Fruit fly (Drosophila melanogaster) whole organism, embryonic: ENCODE measurements around the gene Ass.

Experiments
- CG10959 ChIP-seq: fragments of 200-800 bp; sonication (Bioruptor generic); IDR thresholded peaks from 2 replicates; pipeline ENCODE4 v1.3.6; 2022; ENCODE audit warnings: missing biosample characterization, missing genetic modification characterization
- CG13296 ChIP-seq: fragments of 200-800 bp; sonication (Bioruptor generic); optimal IDR thresholded peaks from 3 replicates; lab custom pipeline; 2018; ENCODE audit warnings: missing biosample characterization, mild to moderate bottlenecking, missing genetic modification characterization
- CG1529 ChIP-seq: fragments of 200-800 bp; sonication (Bioruptor generic); optimal IDR thresholded peaks from 3 replicates; lab custom pipeline; 2018; ENCODE audit warnings: missing biosample characterization, missing genetic modification characterization
- CG16813 ChIP-seq: fragments of 200-800 bp; sonication (Bioruptor generic); IDR thresholded peaks from 3 replicates; pipeline ENCODE4 v1.3.6; 2022; ENCODE audit warnings: missing biosample characterization, missing genetic modification characterization; ENCODE audit not compliant: partially characterized antibody
- CG17328 ChIP-seq: fragments of 200-800 bp; sonication (Bioruptor generic); IDR thresholded peaks from 2 replicates; pipeline ENCODE4 v1.3.6; 2022; ENCODE audit warnings: missing biosample characterization, missing genetic modification characterization
- CG18476 ChIP-seq: fragments of 200-800 bp; sonication (Bioruptor generic); optimal IDR thresholded peaks from 2 replicates; lab custom pipeline; 2016; ENCODE audit warnings: missing biosample characterization, mild to moderate bottlenecking, missing genetic modification characterization
- CG18619 ChIP-seq: fragments of 200-800 bp; sonication (Bioruptor generic); optimal IDR thresholded peaks from 3 replicates; lab custom pipeline; 2017; ENCODE audit warnings: missing biosample characterization, mild to moderate bottlenecking, missing genetic modification characterization
- CG2202 ChIP-seq: fragments of 200-800 bp; sonication (Bioruptor generic); optimal IDR thresholded peaks from 2 replicates; lab custom pipeline; 2018; ENCODE audit warnings: missing biosample characterization, mild to moderate bottlenecking, missing genetic modification characterization
- CG30431 ChIP-seq: fragments of 200-800 bp; sonication (Bioruptor generic); optimal IDR thresholded peaks from 2 replicates; lab custom pipeline; 2017; ENCODE audit warnings: missing biosample characterization, missing genetic modification characterization
- CG32767 ChIP-seq: fragments of 200-800 bp; sonication (Bioruptor generic); IDR thresholded peaks from 2 replicates; pipeline ENCODE4 v1.3.6; 2022; ENCODE audit warnings: missing biosample characterization, missing genetic modification characterization
- CG34224 ChIP-seq: fragments of 200-800 bp; sonication (Bioruptor generic); IDR thresholded peaks from 3 replicates; pipeline ENCODE4 v1.3.6; 2022; ENCODE audit warnings: missing biosample characterization, missing genetic modification characterization; ENCODE audit not compliant: partially characterized antibody
- CG43689 ChIP-seq: fragments of 200-800 bp; sonication (Bioruptor generic); IDR thresholded peaks from 2 replicates; pipeline ENCODE4 v1.3.6; 2022; ENCODE audit warnings: missing biosample characterization, missing genetic modification characterization
- CG4707 ChIP-seq: fragments of 200-800 bp; sonication (Bioruptor generic); optimal IDR thresholded peaks from 2 replicates; lab custom pipeline; 2018; ENCODE audit warnings: missing biosample characterization, mild to moderate bottlenecking, missing genetic modification characterization, moderate library complexity
- CG5245 ChIP-seq: fragments of 200-800 bp; sonication (Bioruptor generic); optimal IDR thresholded peaks from 3 replicates; lab custom pipeline; 2016; ENCODE audit warnings: missing biosample characterization, missing genetic modification characterization
- CG6813 ChIP-seq: fragments of 200-800 bp; sonication (Bioruptor generic); optimal IDR thresholded peaks from 2 replicates; lab custom pipeline; 2017; ENCODE audit warnings: missing biosample characterization, missing genetic modification characterization, mild to moderate bottlenecking, moderate library complexity, missing genetic modification reagents
- CG6854 ChIP-seq: fragments of 200-800 bp; sonication (Bioruptor generic); optimal IDR thresholded peaks from 3 replicates; lab custom pipeline; 2017; ENCODE audit warnings: missing biosample characterization, mild to moderate bottlenecking, missing genetic modification characterization
- CG7556 ChIP-seq: fragments of 200-800 bp; sonication (Bioruptor generic); optimal IDR thresholded peaks from 2 replicates; lab custom pipeline; 2017; ENCODE audit warnings: missing biosample characterization, mild to moderate bottlenecking, missing genetic modification characterization
- CG8281 ChIP-seq: fragments of 200-800 bp; sonication (Bioruptor generic); optimal IDR thresholded peaks from 2 replicates; lab custom pipeline; 2018; ENCODE audit warnings: missing biosample characterization, mild to moderate bottlenecking, missing genetic modification characterization, moderate library complexity
- CG8290 ChIP-seq, 3 experiments: fragments of 200-800 bp; sonication (Bioruptor generic); optimal IDR thresholded peaks; 2 replicates each; lab custom pipeline; 2016 to 2019; ENCODE audit warnings: missing biosample characterization in 3 of 3, missing genetic modification characterization in 3 of 3, mild to moderate bottlenecking in 2 of 3, moderate library complexity in 1 of 3
- CG9437 ChIP-seq: fragments of 200-800 bp; sonication (Bioruptor generic); optimal IDR thresholded peaks from 2 replicates; lab custom pipeline; 2018; ENCODE audit warnings: missing biosample characterization, mild to moderate bottlenecking, missing genetic modification characterization
- CTCF ChIP-seq: fragments of 200-800 bp; sonication (Bioruptor generic); optimal IDR thresholded peaks from 2 replicates; lab custom pipeline; 2017; ENCODE audit warnings: missing biosample characterization, mild to moderate bottlenecking, missing genetic modification characterization, moderate library complexity
- Dbx ChIP-seq: fragments of 200-800 bp; sonication (Bioruptor generic); IDR thresholded peaks from 3 replicates; pipeline ENCODE4 v1.3.6; 2022; ENCODE audit warnings: missing biosample characterization, missing genetic modification characterization
- Dll ChIP-seq: fragments of 200-800 bp; sonication (Bioruptor generic); IDR thresholded peaks from 4 replicates; pipeline ENCODE4 v1.3.6; 2022; ENCODE audit warnings: missing biosample characterization, missing genetic modification characterization; ENCODE audit not compliant: partially characterized antibody
- Doc3 ChIP-seq: fragments of 200-800 bp; sonication (Bioruptor generic); IDR thresholded peaks from 3 replicates; pipeline ENCODE4 v1.3.6; 2022; ENCODE audit warnings: missing biosample characterization, missing genetic modification characterization; ENCODE audit not compliant: partially characterized antibody
- Dref ChIP-seq: fragments of 200-800 bp; sonication (Bioruptor generic); IDR thresholded peaks from 2 replicates; pipeline ENCODE4 v1.3.6; 2022; ENCODE audit warnings: missing biosample characterization, missing genetic modification characterization
- Drgx ChIP-seq: fragments of 200-800 bp; sonication (Bioruptor generic); IDR thresholded peaks from 2 replicates; pipeline ENCODE4 v1.3.6; 2022; ENCODE audit warnings: missing biosample characterization, missing genetic modification characterization
- H15 ChIP-seq: fragments of 200-800 bp; sonication (Bioruptor generic); IDR thresholded peaks from 3 replicates; pipeline ENCODE4 v1.3.6; 2022; ENCODE audit warnings: missing biosample characterization, missing genetic modification characterization
- Hr51 ChIP-seq, 2 experiments: fragments of 200-800 bp; sonication (Bioruptor generic); optimal IDR thresholded peaks; 2 replicates in 1 of 2; 3 replicates in 1 of 2; lab custom pipeline; 2016 to 2018; ENCODE audit warnings: missing biosample characterization in 2 of 2, missing genetic modification characterization in 2 of 2, mild to moderate bottlenecking in 1 of 2, moderate library complexity in 1 of 2
- Jarid2 ChIP-seq: fragments of 200-800 bp; sonication (Bioruptor generic); optimal IDR thresholded peaks from 3 replicates; lab custom pipeline; 2017; ENCODE audit warnings: mild to moderate bottlenecking, missing biosample characterization, missing genetic modification reagents, missing genetic modification characterization
- Lhr ChIP-seq: fragments of 200-800 bp; sonication (Bioruptor generic); optimal IDR thresholded peaks from 3 replicates; lab custom pipeline; 2017; ENCODE audit warnings: mild to moderate bottlenecking, missing biosample characterization, missing genetic modification reagents, missing genetic modification characterization
- Nf-YC ChIP-seq: fragments of 200-800 bp; optimal IDR thresholded peaks from 3 replicates; lab custom pipeline; 2019; ENCODE audit warnings: missing biosample characterization, mild to moderate bottlenecking, missing genetic modification characterization, moderate library complexity
- Ssrp ChIP-seq: fragments of 200-800 bp; sonication (Bioruptor generic); optimal IDR thresholded peaks from 2 replicates; lab custom pipeline; 2018; ENCODE audit warnings: missing biosample characterization, mild to moderate bottlenecking, missing genetic modification characterization, moderate library complexity
- Stat92E ChIP-seq, 3 experiments: fragments of >200 bp in 2 of 3; fragments of 200-800 bp in 1 of 3; sonication (Bioruptor generic) in 1 of 3; optimal IDR thresholded peaks; 2 replicates each; lab custom pipeline; 2017 to 2019; ENCODE audit warnings: missing biosample characterization in 3 of 3, missing genetic modification characterization in 3 of 3, mild to moderate bottlenecking in 1 of 3, moderate library complexity in 1 of 3
- ac ChIP-seq: fragments of 200-800 bp; sonication (Bioruptor generic); optimal IDR thresholded peaks from 3 replicates; lab custom pipeline; 2017; ENCODE audit warnings: missing biosample characterization, mild to moderate bottlenecking, missing genetic modification characterization
- bbx ChIP-seq: fragments of 200-800 bp; sonication (Bioruptor generic); IDR thresholded peaks from 2 replicates; pipeline ENCODE4 v1.3.6; 2022; ENCODE audit warnings: missing biosample characterization, missing genetic modification characterization; ENCODE audit not compliant: partially characterized antibody
- bcd ChIP-seq: fragments of 200-800 bp; sonication (Bioruptor generic); optimal IDR thresholded peaks from 2 replicates; lab custom pipeline; 2017; ENCODE audit warnings: missing biosample characterization, mild to moderate bottlenecking, missing genetic modification characterization
- ci ChIP-seq: fragments of 200-800 bp; sonication (Bioruptor generic); IDR thresholded peaks from 3 replicates; pipeline ENCODE4 v1.3.6; 2022; ENCODE audit warnings: missing biosample characterization, missing genetic modification characterization
- crc ChIP-seq: fragments of 200-800 bp; sonication (Bioruptor generic); optimal IDR thresholded peaks from 2 replicates; lab custom pipeline; 2016; ENCODE audit warnings: missing biosample characterization, missing genetic modification characterization
- dati ChIP-seq: fragments of 200-800 bp; sonication (Bioruptor generic); IDR thresholded peaks from 2 replicates; pipeline ENCODE4 v1.3.6; 2022; ENCODE audit warnings: missing biosample characterization, missing genetic modification characterization
- dmrt11E ChIP-seq: fragments of 200-800 bp; sonication (Bioruptor generic); optimal IDR thresholded peaks from 3 replicates; lab custom pipeline; 2018; ENCODE audit warnings: missing biosample characterization, mild to moderate bottlenecking, missing genetic modification characterization, moderate library complexity
- dysf ChIP-seq: fragments of 200-800 bp; sonication (Bioruptor generic); IDR thresholded peaks from 3 replicates; pipeline ENCODE4 v1.3.6; 2022; ENCODE audit warnings: missing biosample characterization, missing genetic modification characterization
- gce ChIP-seq: fragments of 200-800 bp; sonication (Bioruptor generic); IDR thresholded peaks from 3 replicates; pipeline ENCODE4 v1.3.6; 2022; ENCODE audit warnings: missing biosample characterization, missing genetic modification characterization
- grn ChIP-seq: fragments of 200-800 bp; sonication (Bioruptor generic); optimal IDR thresholded peaks from 3 replicates; lab custom pipeline; 2017; ENCODE audit warnings: missing biosample characterization, missing genetic modification characterization
- jigr1 ChIP-seq: fragments of 200-800 bp; sonication (Bioruptor generic); IDR thresholded peaks from 3 replicates; pipeline ENCODE4 v1.3.6; 2022; ENCODE audit warnings: missing biosample characterization, missing genetic modification characterization
- jumu ChIP-seq: fragments of 200-800 bp; sonication (Bioruptor generic); optimal IDR thresholded peaks from 3 replicates; lab custom pipeline; 2016; ENCODE audit warnings: missing biosample characterization, missing genetic modification characterization
- lilli ChIP-seq: fragments of 200-800 bp; sonication (Bioruptor generic); optimal IDR thresholded peaks from 3 replicates; lab custom pipeline; 2016; ENCODE audit warnings: missing biosample characterization, missing genetic modification characterization
- pho ChIP-seq: fragments of 200-800 bp; sonication (Bioruptor generic); optimal IDR thresholded peaks from 2 replicates; lab custom pipeline; 2016; ENCODE audit warnings: missing biosample characterization, missing genetic modification characterization
- sob ChIP-seq: fragments of 200-800 bp; sonication (Bioruptor generic); IDR thresholded peaks from 2 replicates; pipeline ENCODE4 v1.3.6; 2022; ENCODE audit warnings: missing biosample characterization, missing genetic modification characterization
- trem ChIP-seq: fragments of 200-800 bp; optimal IDR thresholded peaks from 3 replicates; lab custom pipeline; 2019; ENCODE audit warnings: missing biosample characterization, mild to moderate bottlenecking, missing genetic modification characterization, moderate library complexity
- zfh2 ChIP-seq: fragments of 200-800 bp; sonication (Bioruptor generic); optimal IDR thresholded peaks from 2 replicates; lab custom pipeline; 2016; ENCODE audit warnings: missing biosample characterization, missing genetic modification characterization

The Ass gene

DNA sequence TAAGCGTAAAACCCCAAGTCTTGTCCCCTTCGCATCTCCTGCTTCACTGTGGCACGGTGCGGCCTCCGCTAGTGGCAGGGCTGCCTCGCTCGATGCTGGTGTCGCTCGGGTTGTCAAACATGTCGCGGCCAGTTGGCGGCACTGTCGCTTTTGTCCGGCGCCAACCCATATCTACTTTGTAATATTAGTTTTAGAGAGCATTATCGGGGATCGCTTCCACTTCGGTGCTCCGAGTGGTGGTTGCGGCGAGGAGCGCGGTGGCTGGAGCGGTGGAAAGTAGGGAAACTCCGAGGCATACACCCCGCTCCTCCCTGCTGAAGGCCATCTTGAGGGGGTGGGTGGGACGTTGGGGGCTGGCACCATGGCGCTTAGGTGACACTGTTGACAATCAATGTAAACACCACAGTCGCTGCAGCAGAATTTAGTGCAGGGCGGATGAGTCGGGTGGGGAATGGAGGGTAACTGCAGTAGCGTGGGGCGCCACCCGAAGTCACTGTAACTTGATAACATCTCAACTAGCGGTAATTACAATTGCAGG is 21.0 kb upstream of the Ass start (continued):
- TF ChIP-seq CG1529 (GFP tag; lab: Kevin White, UChicago), result peak; percentile 39
- TF ChIP-seq crc (GFP tag; lab: Kevin White, UChicago), result no peak
- TF ChIP-seq Drgx (GFP tag; lab: Robert Waterston, UW), result no peak
- no peak for TF ChIP-seq CG8290 (GFP tag; optimal IDR thresholded peaks at IDR 0.05; lab: Kevin White, UChicago)
- TF ChIP-seq CG8290 (tag; optimal IDR thresholded peaks at IDR 0.05; lab: Kevin White, UChicago), result peak in 1 of 2 experiments; percentile 56
- no peak for TF ChIP-seq CG6854 (GFP tag; lab: Kevin White, UChicago)
- peak; percentile 27 for TF ChIP-seq CG18619 (GFP tag; lab: Kevin White, UChicago)
- no peak for TF ChIP-seq CG43689
- TF ChIP-seq dmrt11E, result peak; percentile 46
- TF ChIP-seq zfh2, result no peak
- TF ChIP-seq CG32767 (GFP tag; lab: Robert Waterston, UW), result no peak
- no peak for TF ChIP-seq CG13296 (GFP tag; lab: Kevin White, UChicago)
- no peak for TF ChIP-seq Dll (GFP tag; lab: Robert Waterston, UW)
- peak; percentile 39 for TF ChIP-seq CG4707 (GFP tag; lab: Kevin White, UChicago)
- TF ChIP-seq CG6813 (GFP tag; lab: Kevin White, UChicago), result peak; percentile 44
- TF ChIP-seq CG8281, result no peak
- peak; percentile 42 for TF ChIP-seq bcd (GFP tag; lab: Kevin White, UChicago)
- no peak for TF ChIP-seq jigr1
- TF ChIP-seq Hr51 (GFP tag; optimal IDR thresholded peaks at IDR 0.05; lab: Kevin White, UChicago), result no peak
- TF ChIP-seq CG34224 (GFP tag; lab: Robert Waterston, UW), result no peak
- TF ChIP-seq lilli (GFP tag; lab: Kevin White, UChicago), result no peak
- TF ChIP-seq CG7556 (GFP tag; lab: Kevin White, UChicago), result no peak
- TF ChIP-seq CG2202, result peak; percentile 62
- peak; percentile 81 for TF ChIP-seq ci (GFP tag; lab: Robert Waterston, UW)
- no peak for TF ChIP-seq Dref
- peak; percentile 13 for TF ChIP-seq CG30431 (GFP tag; lab: Kevin White, UChicago)
- no peak for TF ChIP-seq Nf-YC (tag; lab: Kevin White, UChicago)
- TF ChIP-seq Ssrp (tag; lab: Kevin White, UChicago), result no peak
- no peak for TF ChIP-seq CG9437 (GFP tag; lab: Kevin White, UChicago)
- no peak for TF ChIP-seq Dbx (GFP tag; lab: Robert Waterston, UW)
- peak; percentile 49 for TF ChIP-seq Lhr (GFP tag; lab: Kevin White, UChicago)
- TF ChIP-seq gce (GFP tag; lab: Robert Waterston, UW), result no peak; the same call in 2 of the 3 replicates
- peak; percentile 32; the same call in 1 of the 2 replicates for TF ChIP-seq dati (GFP tag; lab: Robert Waterston, UW)
- peak; percentile 3 for TF ChIP-seq Jarid2
- TF ChIP-seq ac, result peak; percentile 59
- TF ChIP-seq CG5245 (GFP tag; lab: Kevin White, UChicago), result no peak
- TF ChIP-seq jumu, result no peak
- no peak for TF ChIP-seq sob (GFP tag; lab: Robert Waterston, UW)
- peak; percentile 11 for TF ChIP-seq CTCF (GFP tag; lab: Kevin White, UChicago)
- TF ChIP-seq Stat92E (GFP tag; optimal IDR thresholded peaks at IDR 0.05; lab: Kevin White, UChicago), result no peak
- no peak for TF ChIP-seq dysf (GFP tag; lab: Robert Waterston, UW)
- no peak for TF ChIP-seq pho
- peak; percentile 3 for TF ChIP-seq trem (tag; lab: Kevin White, UChicago)
- 0 out of 3 replicates have a peak, but pooled peaks have one; percentile 21 for TF ChIP-seq H15 (GFP tag; lab: Robert Waterston, UW)
- no peak for TF ChIP-seq Doc3 (GFP tag; lab: Robert Waterston, UW)
- TF ChIP-seq CG16813 (GFP tag; lab: Robert Waterston, UW), result no peak
- no peak for TF ChIP-seq CG18476
- peak; percentile 69 for TF ChIP-seq grn
- TF ChIP-seq CG10959 (GFP tag; lab: Robert Waterston, UW), result peak; percentile 8; the same call in 1 of the 2 replicates
- TF ChIP-seq bbx (GFP tag; lab: Robert Waterston, UW), result no peak
- TF ChIP-seq CG17328, result peak; percentile 53
